Worm (Caenorhabditis elegans) whole organism, young adult: ENCODE data around the gene sulp-4.
A peak's percentile ranks its signal among the peaks of the same experiment; 100 is the strongest.

ENCODE experiments used
- B0035.1 ChIP-seq: sonication (generic microtip); optimal IDR thresholded peaks from 2 replicates; lab custom pipeline; 2016; ENCODE audit warnings: missing genetic modification characterization, mild to moderate bottlenecking, missing compliant biosample characterization, missing genotype, missing genetic modification reagents
- F10E7.11 ChIP-seq: sonication (generic microtip); optimal IDR thresholded peaks from 2 replicates; lab custom pipeline; 2017; ENCODE audit warnings: mild to moderate bottlenecking, missing genetic modification characterization, moderate library complexity, missing compliant biosample characterization
- F37B4.10 ChIP-seq: fragments of 200-800 bp; sonication (Bioruptor generic); IDR thresholded peaks from 2 replicates; pipeline ENCODE4 v1.3.6; 2022; ENCODE audit warnings: missing genetic modification characterization, missing compliant biosample characterization
- F39B2.1 ChIP-seq: fragments of 200-800 bp; sonication (Bioruptor generic); IDR thresholded peaks from 2 replicates; pipeline ENCODE4 v1.3.6; 2022; ENCODE audit warnings: missing genetic modification reagents, missing genetic modification characterization, missing compliant biosample characterization
- T26A5.8 ChIP-seq: sonication (generic microtip); optimal IDR thresholded peaks from 2 replicates; lab custom pipeline; 2016; ENCODE audit warnings: missing genetic modification characterization, missing compliant biosample characterization
- Y53F4B.3 ChIP-seq: fragments of 200-800 bp; sonication (Bioruptor generic); IDR thresholded peaks from 2 replicates; pipeline ENCODE4 v1.3.6; 2022; ENCODE audit warnings: missing genetic modification reagents, missing genetic modification characterization, missing compliant biosample characterization
- Y56A3A.18 ChIP-seq: fragments of 200-800 bp; sonication (Bioruptor generic); IDR thresholded peaks from 2 replicates; pipeline ENCODE4 v1.3.6; 2022; ENCODE audit warnings: missing genetic modification reagents, missing genetic modification characterization, missing compliant biosample characterization
- ZK185.1 ChIP-seq: sonication (generic microtip); optimal IDR thresholded peaks from 2 replicates; lab custom pipeline; 2016; ENCODE audit warnings: mild to moderate bottlenecking, missing genetic modification characterization, missing compliant biosample characterization; ENCODE audit not compliant: poor library complexity, severe bottlenecking
- attf-3 ChIP-seq: fragments of 200-800 bp; sonication (Bioruptor generic); conservative IDR thresholded peaks from 2 replicates; pipeline ENCODE4 v1.3.6; 2022; ENCODE audit warnings: missing genetic modification reagents, missing genetic modification characterization, missing compliant biosample characterization
- bed-2 ChIP-seq: fragments of 200-800 bp; sonication (Bioruptor generic); IDR thresholded peaks from 2 replicates; pipeline ENCODE4 v1.3.6; 2022; ENCODE audit warnings: missing genetic modification reagents, missing genetic modification characterization, missing compliant biosample characterization
- ccch-3 ChIP-seq: fragments of 200-800 bp; sonication (Bioruptor generic); optimal IDR thresholded peaks from 2 replicates; lab custom pipeline; 2018; ENCODE audit warnings: mild to moderate bottlenecking, missing genetic modification characterization, missing compliant biosample characterization
- cebp-1 ChIP-seq, 2 experiments: fragments of 200-800 bp in 1 of 2; sonication (Bioruptor generic) in 1 of 2; sonication (generic microtip) in 1 of 2; IDR thresholded peaks in 1 of 2; optimal IDR thresholded peaks in 1 of 2; 2 replicates each; pipeline versions ENCODE4 v1.3.6 to Lab custom; 2017 to 2022; ENCODE audit warnings: missing compliant biosample characterization in 2 of 2, missing genetic modification characterization in 2 of 2, mild to moderate bottlenecking in 1 of 2, missing genetic modification reagents in 1 of 2, moderate library complexity in 1 of 2
- cebp-2 ChIP-seq: fragments of 200-800 bp; sonication (Bioruptor generic); IDR thresholded peaks from 2 replicates; pipeline ENCODE4 v1.3.6; 2022; ENCODE audit warnings: missing genetic modification characterization, missing compliant biosample characterization
- ceh-27 ChIP-seq: fragments of 200-800 bp; sonication (Bioruptor generic); optimal IDR thresholded peaks from 2 replicates; lab custom pipeline; 2018; ENCODE audit warnings: mild to moderate bottlenecking, missing genetic modification characterization, moderate library complexity, missing compliant biosample characterization
- ceh-91 ChIP-seq: fragments of 200-800 bp; sonication (Bioruptor generic); IDR thresholded peaks from 2 replicates; pipeline ENCODE4 v1.3.6; 2022; ENCODE audit warnings: missing genetic modification reagents, missing genetic modification characterization, missing compliant biosample characterization
- dox-1 ChIP-seq: fragments of 200-800 bp; sonication (Bioruptor generic); IDR thresholded peaks from 2 replicates; pipeline ENCODE4 v1.3.6; 2022; ENCODE audit warnings: missing genetic modification reagents, missing genetic modification characterization, missing compliant biosample characterization
- dpl-1 ChIP-seq: fragments of 150-350 bp; optimal IDR thresholded peaks from 2 replicates; lab custom pipeline; 2014; ENCODE audit warnings: missing biosample characterization, missing genetic modification reagents, missing genetic modification characterization
- efl-1 ChIP-seq: fragments of 150-350 bp; optimal IDR thresholded peaks from 2 replicates; lab custom pipeline; 2014; ENCODE audit warnings: missing biosample characterization, missing genetic modification reagents, missing genetic modification characterization
- egl-44 ChIP-seq: fragments of 200-800 bp; sonication (Bioruptor generic); IDR thresholded peaks from 2 replicates; pipeline ENCODE4 v1.3.6; 2022; ENCODE audit warnings: missing genetic modification reagents, missing genetic modification characterization, missing compliant biosample characterization
- egrh-3 ChIP-seq: fragments of 200-800 bp; sonication (Bioruptor generic); IDR thresholded peaks from 2 replicates; pipeline ENCODE4 v1.3.6; 2022; ENCODE audit warnings: missing genetic modification reagents, missing genetic modification characterization, missing compliant biosample characterization
- ets-4 ChIP-seq: fragments of 200-800 bp; sonication (Bioruptor generic); optimal IDR thresholded peaks from 2 replicates; lab custom pipeline; 2018; ENCODE audit warnings: mild to moderate bottlenecking, missing genetic modification characterization, missing compliant biosample characterization
- him-1 ChIP-seq: sonication (generic microtip); optimal IDR thresholded peaks from 2 replicates; lab custom pipeline; 2016; ENCODE audit warnings: missing genotype, missing genetic modification reagents, missing genetic modification characterization, missing compliant biosample characterization
- hlh-26 ChIP-seq: fragments of 200-800 bp; sonication (Bioruptor generic); conservative IDR thresholded peaks from 2 replicates; pipeline ENCODE4 v1.3.6; 2022; ENCODE audit warnings: missing genetic modification reagents, missing genetic modification characterization, missing compliant biosample characterization
- hsf-1 ChIP-seq: fragments of 200-800 bp; sonication (Bioruptor generic); IDR thresholded peaks from 2 replicates; pipeline ENCODE4 v1.3.6; 2022; ENCODE audit warnings: missing genetic modification reagents, missing genetic modification characterization, missing compliant biosample characterization
- let-526 ChIP-seq: fragments of 200-800 bp; sonication (Bioruptor generic); IDR thresholded peaks from 2 replicates; pipeline ENCODE4 v1.3.6; 2022; ENCODE audit warnings: missing genetic modification reagents, missing genetic modification characterization, missing compliant biosample characterization
- lin-26 ChIP-seq: fragments of 200-800 bp; sonication (Bioruptor generic); IDR thresholded peaks from 2 replicates; pipeline ENCODE4 v1.3.6; 2022; ENCODE audit warnings: missing genetic modification reagents, missing genetic modification characterization, missing compliant biosample characterization
- lin-54 ChIP-seq: fragments of 200-800 bp; sonication (Bioruptor generic); optimal IDR thresholded peaks from 2 replicates; lab custom pipeline; 2018; ENCODE audit warnings: mild to moderate bottlenecking, missing genetic modification characterization, missing compliant biosample characterization
- lsl-1 ChIP-seq: fragments of 200-800 bp; sonication (Bioruptor generic); optimal IDR thresholded peaks from 2 replicates; lab custom pipeline; 2018; ENCODE audit warnings: mild to moderate bottlenecking, missing genetic modification characterization, moderate library complexity, missing compliant biosample characterization
- lsy-27 ChIP-seq: sonication (generic microtip); optimal IDR thresholded peaks from 2 replicates; lab custom pipeline; 2017; ENCODE audit warnings: missing genetic modification characterization, mild to moderate bottlenecking, missing compliant biosample characterization, antibody characterized with exemption, missing genotype, borderline replicate concordance; ENCODE audit not compliant: insufficient read depth
- madf-3 ChIP-seq: fragments of 200-800 bp; sonication (Bioruptor generic); IDR thresholded peaks from 2 replicates; pipeline ENCODE4 v1.3.6; 2022; ENCODE audit warnings: missing genetic modification reagents, missing genetic modification characterization, missing compliant biosample characterization
- madf-6 ChIP-seq: fragments of 200-800 bp; sonication (Bioruptor generic); IDR thresholded peaks from 2 replicates; pipeline ENCODE4 v1.3.6; 2022; ENCODE audit warnings: missing genetic modification reagents, missing genetic modification characterization, missing compliant biosample characterization
- madf-8 ChIP-seq: fragments of 200-800 bp; sonication (Bioruptor generic); conservative IDR thresholded peaks from 2 replicates; pipeline ENCODE4 v1.3.6; 2022; ENCODE audit warnings: missing genetic modification reagents, missing genetic modification characterization, missing compliant biosample characterization
- mcd-1 ChIP-seq: fragments of 200-800 bp; sonication (Bioruptor generic); IDR thresholded peaks from 2 replicates; pipeline ENCODE4 v1.3.6; 2022; ENCODE audit warnings: missing genetic modification reagents, missing genetic modification characterization, missing compliant biosample characterization
- nfya-1 ChIP-seq: sonication (generic microtip); optimal IDR thresholded peaks from 2 replicates; lab custom pipeline; 2017; ENCODE audit warnings: antibody characterized with exemption, missing compliant biosample characterization, missing genetic modification characterization, borderline replicate concordance; ENCODE audit not compliant: insufficient read depth
- nfya-2 ChIP-seq: fragments of 200-800 bp; sonication (Bioruptor generic); IDR thresholded peaks from 2 replicates; pipeline ENCODE4 v1.3.6; 2022; ENCODE audit warnings: missing genetic modification reagents, missing genetic modification characterization, missing compliant biosample characterization
- nfyb-1 ChIP-seq: fragments of 200-800 bp; sonication (Bioruptor generic); IDR thresholded peaks from 2 replicates; pipeline ENCODE4 v1.3.6; 2022; ENCODE audit warnings: missing genetic modification reagents, missing genetic modification characterization, missing compliant biosample characterization
- nhr-120 ChIP-seq: fragments of 200-800 bp; sonication (Bioruptor generic); IDR thresholded peaks from 2 replicates; pipeline ENCODE4 v1.3.6; 2022; ENCODE audit warnings: missing genetic modification characterization, missing compliant biosample characterization
- nhr-27 ChIP-seq: fragments of 200-800 bp; sonication (Bioruptor generic); optimal IDR thresholded peaks from 2 replicates; lab custom pipeline; 2018; ENCODE audit warnings: mild to moderate bottlenecking, missing genetic modification characterization, moderate library complexity, missing compliant biosample characterization
- nhr-80 ChIP-seq: sonication (generic microtip); optimal IDR thresholded peaks from 2 replicates; lab custom pipeline; 2016; ENCODE audit warnings: missing genetic modification characterization, missing compliant biosample characterization
- snpc-1.1 ChIP-seq: sonication (generic microtip); optimal IDR thresholded peaks from 2 replicates; lab custom pipeline; 2017; ENCODE audit warnings: missing genetic modification characterization, mild to moderate bottlenecking, missing compliant biosample characterization, antibody characterized with exemption, moderate library complexity, missing genotype, missing genetic modification reagents; ENCODE audit not compliant: insufficient read depth
- snpc-3.4 ChIP-seq: sonication (generic microtip); optimal IDR thresholded peaks from 2 replicates; lab custom pipeline; 2017; ENCODE audit warnings: missing genetic modification characterization, mild to moderate bottlenecking, missing compliant biosample characterization, antibody characterized with exemption, moderate library complexity, missing genotype, missing genetic modification reagents
- somi-1 ChIP-seq: fragments of 200-800 bp; sonication (Bioruptor generic); optimal IDR thresholded peaks from 2 replicates; lab custom pipeline; 2018; ENCODE audit warnings: mild to moderate bottlenecking, missing genetic modification characterization, missing compliant biosample characterization
- tbp1 ChIP-seq: fragments of 200-800 bp; sonication (Bioruptor generic); optimal IDR thresholded peaks from 2 replicates; lab custom pipeline; 2018; ENCODE audit warnings: mild to moderate bottlenecking, missing genetic modification characterization, missing compliant biosample characterization
- tlf-1 ChIP-seq: fragments of 200-800 bp; sonication (Bioruptor generic); optimal IDR thresholded peaks from 2 replicates; lab custom pipeline; 2018; ENCODE audit warnings: mild to moderate bottlenecking, missing genetic modification characterization, missing compliant biosample characterization
- xnd-1 ChIP-seq: sonication (generic microtip); optimal IDR thresholded peaks from 2 replicates; lab custom pipeline; 2016; ENCODE audit warnings: missing genotype, missing genetic modification reagents, missing genetic modification characterization, missing compliant biosample characterization
- ztf-28 ChIP-seq: fragments of 200-800 bp; sonication (Bioruptor generic); IDR thresholded peaks from 2 replicates; pipeline ENCODE4 v1.3.6; 2022; ENCODE audit warnings: missing genetic modification reagents, missing genetic modification characterization, missing compliant biosample characterization
- ztf-6 ChIP-seq: fragments of 200-800 bp; sonication (Bioruptor generic); IDR thresholded peaks from 2 replicates; pipeline ENCODE4 v1.3.6; 2022; ENCODE audit warnings: missing genetic modification reagents, missing genetic modification characterization, missing compliant biosample characterization

sulp-4 gene

ce11 chrV:11896322-11896898 lies 21.2 kb downstream of the sulp-4 start:
- TF ChIP-seq ceh-91 = no peak
- no peak for TF ChIP-seq nhr-27 (tag; lab: Kevin White, UChicago)
- TF ChIP-seq mcd-1 (GFP tag; lab: Robert Waterston, UW) = peak; percentile 48; the same call in 1 of the 2 replicates
- 0 out of 2 replicates have a peak, but pooled peaks have one; percentile 39 for TF ChIP-seq ztf-28 (GFP tag; lab: Robert Waterston, UW)
- no peak for TF ChIP-seq nfyb-1 (GFP tag; lab: Robert Waterston, UW)
- TF ChIP-seq T26A5.8 (tag; lab: Kevin White, UChicago) = no peak
- TF ChIP-seq attf-3 (GFP tag; lab: Robert Waterston, UW) = no peak
- no peak for TF ChIP-seq F39B2.1 (GFP tag; lab: Robert Waterston, UW)
- TF ChIP-seq bed-2 (GFP tag; lab: Robert Waterston, UW) = 0 out of 2 replicates have a peak, but pooled peaks have one; percentile 14
- no peak for TF ChIP-seq Y56A3A.18 (GFP tag; lab: Robert Waterston, UW)
- TF ChIP-seq F10E7.11 (tag; lab: Kevin White, UChicago) = no peak
- no peak for TF ChIP-seq hlh-26 (GFP tag; lab: Robert Waterston, UW)
- peak; percentile 64 for TF ChIP-seq lin-54 (GFP tag; lab: Kevin White, UChicago)
- no peak for TF ChIP-seq cebp-2
- TF ChIP-seq madf-3 = 0 out of 2 replicates have a peak, but pooled peaks have one; percentile 62
- TF ChIP-seq dpl-1 (GFP tag; lab: Kevin White, UChicago) = peak; percentile 52
- TF ChIP-seq tlf-1 (GFP tag; lab: Kevin White, UChicago) = no peak
- TF ChIP-seq nfya-2 = no peak
- no peak for TF ChIP-seq B0035.1 (tag; lab: Kevin White, UChicago)
- TF ChIP-seq snpc-3.4 (tag; lab: Kevin White, UChicago) = peak; percentile 36
- no peak for TF ChIP-seq nfya-1
- TF ChIP-seq ztf-6 (GFP tag; lab: Robert Waterston, UW) = no peak
- TF ChIP-seq xnd-1 (tag; lab: Kevin White, UChicago) = peak; percentile 53
- no peak for TF ChIP-seq snpc-1.1 (tag; lab: Kevin White, UChicago)
- no peak; the same call in 1 of the 2 replicates for TF ChIP-seq egrh-3 (GFP tag; lab: Robert Waterston, UW)
- no peak for TF ChIP-seq let-526
- no peak for TF ChIP-seq cebp-1 (GFP tag; IDR thresholded peaks at IDR 0.05; lab: Robert Waterston, UW)
- peak; percentile 45 for TF ChIP-seq cebp-1 (tag; optimal IDR thresholded peaks at IDR 0.05; lab: Kevin White, UChicago)
- no peak for TF ChIP-seq lsl-1 (GFP tag; lab: Kevin White, UChicago)
- peak; percentile 76 for TF ChIP-seq madf-8 (GFP tag; lab: Robert Waterston, UW)
- peak; percentile 62; the same call in 1 of the 2 replicates for TF ChIP-seq hsf-1 (GFP tag; lab: Robert Waterston, UW)
- TF ChIP-seq nhr-120 (GFP tag; lab: Robert Waterston, UW) = no peak
- no peak for TF ChIP-seq Y53F4B.3 (GFP tag; lab: Robert Waterston, UW)
- no peak for TF ChIP-seq somi-1
- no peak for TF ChIP-seq ZK185.1 (tag; lab: Kevin White, UChicago)
- TF ChIP-seq madf-6 (GFP tag; lab: Robert Waterston, UW) = peak; percentile 88
- peak; percentile 91 for TF ChIP-seq efl-1 (GFP tag; lab: Kevin White, UChicago)
- TF ChIP-seq tbp1 (GFP tag; lab: Kevin White, UChicago) = no peak
- TF ChIP-seq F37B4.10 = no peak
- no peak for TF ChIP-seq him-1 (tag; lab: Kevin White, UChicago)
- peak; percentile 62 for TF ChIP-seq nhr-80 (tag; lab: Kevin White, UChicago)
- TF ChIP-seq ets-4 (GFP tag; lab: Kevin White, UChicago) = no peak
- no peak for TF ChIP-seq lin-26 (GFP tag; lab: Robert Waterston, UW)
- TF ChIP-seq egl-44 (GFP tag; lab: Robert Waterston, UW) = no peak
- no peak for TF ChIP-seq ccch-3
- peak; percentile 74; the same call in 1 of the 2 replicates for TF ChIP-seq dox-1 (GFP tag; lab: Robert Waterston, UW)
- no peak for TF ChIP-seq lsy-27 (tag; lab: Kevin White, UChicago)
- TF ChIP-seq ceh-27 = peak; percentile 9
